Worm (Caenorhabditis elegans): Measurements from ENCODE around the gene math-4.

- no peak for TF ChIP-seq lin-35 (GFP tag; optimal IDR thresholded peaks at IDR 0.05)
- no peak for TF ChIP-seq ztf-22 (GFP tag; optimal IDR thresholded peaks at IDR 0.05)
- no peak for TF ChIP-seq akir-1 (GFP tag; optimal IDR thresholded peaks at IDR 0.05)
- TF ChIP-seq lsl-1 (GFP tag; optimal IDR thresholded peaks at IDR 0.05): no peak
- TF ChIP-seq K12H6.12 (tag; optimal IDR thresholded peaks at IDR 0.05): no peak
- no peak for TF ChIP-seq athp-1 (tag; optimal IDR thresholded peaks at IDR 0.05)
Measured at ce11 chrII:1744183-1744582, 38.2 kb downstream of the math-4 start, which contains the start of gene clec-19.

Measured in whole organism, young adult.